Fruit fly (Drosophila melanogaster): ENCODE measurements around the gene Afti.

The Afti gene

dm6 chr3R:14348480-14348879 lies 22.0 kb upstream of the Afti start (continued):
- TF ChIP-seq Hr51 (GFP tag; optimal IDR thresholded peaks at IDR 0.05) (peak in 1 of 2 experiments; percentile 34), lola (GFP tag; optimal IDR thresholded peaks at IDR 0.05) (no peak), dysf (GFP tag; IDR thresholded peaks at IDR 0.05) (no peak), CG6683 (GFP tag; optimal IDR thresholded peaks at IDR 0.05) (no peak), CG12744 (GFP tag; optimal IDR thresholded peaks at IDR 0.05) (no peak), aop (GFP tag; IDR thresholded peaks at IDR 0.05) (no peak), ato (GFP tag; IDR thresholded peaks at IDR 0.05; ENCODE audit: partially characterized antibody) (no peak), CG2678 (tag; optimal IDR thresholded peaks at IDR 0.05) (peak; percentile 60), CG2129 (GFP tag; IDR thresholded peaks at IDR 0.05; ENCODE audit: partially characterized antibody) (no peak), HLHmδ (GFP tag; optimal IDR thresholded peaks at IDR 0.05) (no peak), CG15514 (GFP tag; optimal IDR thresholded peaks at IDR 0.05) (peak; percentile 7), insv (GFP tag; optimal IDR thresholded peaks at IDR 0.05) (no peak), CG18764 (GFP tag; optimal IDR thresholded peaks at IDR 0.05) (no peak), cas (GFP tag; IDR thresholded peaks at IDR 0.05) (no peak), CG18476 (GFP tag; optimal IDR thresholded peaks at IDR 0.05) (no peak), dimm (GFP tag; IDR thresholded peaks at IDR 0.05) (no peak), toy (GFP tag; IDR thresholded peaks at IDR 0.05) (no peak), CoRest (tag; optimal IDR thresholded peaks at IDR 0.05) (no peak), CG8359 (GFP tag; optimal IDR thresholded peaks at IDR 0.05; ENCODE audit: borderline replicate concordance) (no peak), NfI (GFP tag; optimal IDR thresholded peaks at IDR 0.05) (no peak), CG7987 (GFP tag; optimal IDR thresholded peaks at IDR 0.05) (no peak), GATAe (GFP tag; conservative IDR thresholded peaks at IDR 0.05) (no peak), sqz (GFP tag; optimal IDR thresholded peaks at IDR 0.05) (no peak), CG12659 (GFP tag; optimal IDR thresholded peaks at IDR 0.05) (peak; percentile 4), wek (GFP tag; optimal IDR thresholded peaks at IDR 0.05) (no peak), CG11695 (GFP tag; IDR thresholded peaks at IDR 0.05) (no peak), br (optimal IDR thresholded peaks at IDR 0.05) (no peak), CG12071 (GFP tag; optimal IDR thresholded peaks at IDR 0.05) (no peak), hth (optimal IDR thresholded peaks at IDR 0.05) (no peak), gem (tag; optimal IDR thresholded peaks at IDR 0.05) (peak; percentile 51), CG3281 (GFP tag; optimal IDR thresholded peaks at IDR 0.05) (peak; percentile 10), da (GFP tag; optimal IDR thresholded peaks at IDR 0.05) (no peak), Dbx (GFP tag; IDR thresholded peaks at IDR 0.05) (no peak), CG34376 (GFP tag; optimal IDR thresholded peaks at IDR 0.05) (no peak), Mad (GFP tag; optimal IDR thresholded peaks at IDR 0.05) (no peak), CG31365 (tag; optimal IDR thresholded peaks at IDR 0.05) (no peak), CG8089 (GFP tag; optimal IDR thresholded peaks at IDR 0.05) (no peak), dmrt99B (tag; optimal IDR thresholded peaks at IDR 0.05) (peak; percentile 48), CG10267 (tag; optimal IDR thresholded peaks at IDR 0.05) (no peak), ara (GFP tag; IDR thresholded peaks at IDR 0.05) (no peak), CG10565 (GFP tag; optimal IDR thresholded peaks at IDR 0.05) (no peak), gsb (GFP tag; IDR thresholded peaks at IDR 0.05) (no peak), Ravus (GFP tag; IDR thresholded peaks at IDR 0.05) (no peak), CG31388 (GFP tag; optimal IDR thresholded peaks at IDR 0.05) (no peak), phol (tag; optimal IDR thresholded peaks at IDR 0.05) (peak; percentile 9), seq (GFP tag; IDR thresholded peaks at IDR 0.05) (no peak), bbx (GFP tag; IDR thresholded peaks at IDR 0.05; ENCODE audit: partially characterized antibody) (no peak), CG11456 (GFP tag; IDR thresholded peaks at IDR 0.05) (no peak), CG10431 (GFP tag; optimal IDR thresholded peaks at IDR 0.05) (no peak), CG7786 (GFP tag; optimal IDR thresholded peaks at IDR 0.05) (no peak), CG10274 (GFP tag; optimal IDR thresholded peaks at IDR 0.05) (no peak)

Data from whole organism, embryonic.